Worm (Caenorhabditis elegans) whole organism, mixed stage, embryonic: Measurements from ENCODE around the gene fbxb-62.

Source experiments
- ham-2 ChIP-seq: fragments of 200-800 bp; sonication (Bioruptor generic); optimal IDR thresholded peaks from 2 replicates; lab custom pipeline; 2018; ENCODE audit warnings: mild to moderate bottlenecking, missing genetic modification characterization, missing compliant biosample characterization
- mep-1 ChIP-seq: fragments of 150-350 bp; optimal IDR thresholded peaks from 2 replicates; lab custom pipeline; 2017; ENCODE audit warnings: missing biosample characterization, missing genetic modification reagents, missing genetic modification characterization, inconsistent platforms
- nhr-28 ChIP-seq: fragments of 150-350 bp; optimal IDR thresholded peaks from 2 replicates; lab custom pipeline; 2014; ENCODE audit warnings: missing biosample characterization, missing genetic modification characterization
- pha-4 ChIP-seq: fragments of 150-350 bp; optimal IDR thresholded peaks from 2 replicates; lab custom pipeline; 2018; ENCODE audit warnings: missing biosample characterization, missing genetic modification reagents, missing genetic modification characterization
- unc-39 ChIP-seq: fragments of 150-350 bp; optimal IDR thresholded peaks from 2 replicates; lab custom pipeline; 2014; ENCODE audit warnings: missing biosample characterization, missing genetic modification characterization
- unc-62 ChIP-seq: fragments of 150-350 bp; optimal IDR thresholded peaks from 2 replicates; lab custom pipeline; 2014; ENCODE audit warnings: missing biosample characterization, missing genetic modification reagents, missing genetic modification characterization

- no peak for TF ChIP-seq mep-1 (tag; lab: Kevin White, UChicago)
- TF ChIP-seq ham-2 (GFP tag; lab: Kevin White, UChicago) = no peak
- TF ChIP-seq unc-39 (tag; lab: Kevin White, UChicago) = no peak
- TF ChIP-seq nhr-28 (tag; lab: Kevin White, UChicago) = no peak
- TF ChIP-seq pha-4 = no peak
- TF ChIP-seq unc-62 (GFP tag; lab: Kevin White, UChicago) = no peak
Measured at ce11 chrV:19257653-19258052, 44.2 kb downstream of the fbxb-62 start, which contains the start of gene F21D9.3.
